Fruit fly (Drosophila melanogaster) whole organism, pupa: ENCODE results near the gene CG32845.

Experiments
- CG12605 ChIP-seq: fragments of 200-800 bp; sonication (Bioruptor generic); IDR thresholded peaks from 2 replicates; pipeline ENCODE4 v1.3.6; 2022; ENCODE audit warnings: missing biosample characterization, missing genetic modification characterization
- CG32121 ChIP-seq: fragments of 200-800 bp; sonication (Bioruptor generic); IDR thresholded peaks from 2 replicates; pipeline ENCODE4 v1.3.6; 2022; ENCODE audit warnings: missing biosample characterization, missing genetic modification characterization
- EcR ChIP-seq: fragments of 200-800 bp; sonication (Bioruptor generic); optimal IDR thresholded peaks from 3 replicates; lab custom pipeline; 2019; ENCODE audit warnings: missing biosample characterization, missing genetic modification characterization, mild to moderate bottlenecking, moderate library complexity, missing genetic modification reagents
- Ets98B ChIP-seq: fragments of 200-800 bp; sonication (Bioruptor generic); IDR thresholded peaks from 2 replicates; pipeline ENCODE4 v1.3.6; 2022; ENCODE audit warnings: missing biosample characterization, missing genetic modification characterization

dm6 chr3L:233251-233650 lies 39.9 kb downstream of the CG32845 start, which contains the start of gene CG34453:
- TF ChIP-seq CG12605 (GFP tag; lab: Robert Waterston, UW): no peak
- TF ChIP-seq Ets98B (GFP tag; lab: Robert Waterston, UW): no peak
- no peak for TF ChIP-seq CG32121 (GFP tag; lab: Robert Waterston, UW)
- no peak for TF ChIP-seq EcR (GFP tag; lab: Kevin White, UChicago)
